Fruit fly (Drosophila melanogaster) S2 (cell line): ENCODE measurements around the gene Nlg4.

ENCODE experiments used
- CG8478 ChIP-seq: fragments of >200 bp; optimal IDR thresholded peaks from 2 replicates; lab custom pipeline; 2018
- CTCF ChIP-seq, 2 experiments: fragments of >200 bp; optimal IDR thresholded peaks; 2 replicates each; lab custom pipeline; 2018

DNA sequence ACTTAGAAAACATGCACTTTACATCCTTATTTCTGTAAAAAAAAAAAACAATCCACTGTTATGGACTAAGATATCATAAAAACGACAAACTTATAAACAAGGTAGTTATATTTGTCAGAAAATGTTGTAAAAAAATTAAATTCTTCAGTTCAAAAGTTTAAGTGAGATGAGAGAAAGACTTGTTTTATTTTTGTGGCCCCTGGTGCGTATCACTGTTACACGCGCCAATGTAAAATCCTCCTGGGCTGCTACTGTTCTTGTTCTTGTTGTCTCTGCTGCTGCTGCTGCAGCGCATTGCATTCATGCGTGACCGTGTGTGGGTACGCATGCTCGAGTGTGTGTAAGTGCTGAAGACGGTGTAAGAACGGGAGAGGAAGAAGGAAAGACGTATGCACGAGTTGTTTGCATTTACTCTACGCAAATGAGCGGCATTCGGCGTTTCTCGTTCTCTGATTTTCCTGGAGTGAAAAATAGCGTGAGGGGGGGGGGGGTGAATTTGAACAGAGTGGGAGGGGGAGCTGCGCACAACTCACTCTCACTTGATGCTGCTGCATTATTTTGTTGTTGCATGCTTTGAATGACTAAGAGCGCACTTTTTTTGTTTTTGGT lies 79.0 kb downstream of the Nlg4 start:
- TF ChIP-seq CG8478 (no peak), CTCF (optimal IDR thresholded peaks at IDR 0.05; lab: Kevin White, UChicago) (no peak)
